Worm (Caenorhabditis elegans) whole organism, early embryonic: ENCODE results near the gene popl-1.

ENCODE experiments used
- B0310.2 ChIP-seq: sonication (generic microtip); optimal IDR thresholded peaks from 2 replicates; lab custom pipeline; 2016; ENCODE audit warnings: mild to moderate bottlenecking, missing genetic modification characterization, missing compliant biosample characterization
- F13C5.2 ChIP-seq: sonication (generic microtip); optimal IDR thresholded peaks from 2 replicates; lab custom pipeline; 2017; ENCODE audit warnings: mild to moderate bottlenecking, missing genetic modification characterization, inconsistent platforms, missing compliant biosample characterization
- aly-1 ChIP-seq: sonication (generic microtip); optimal IDR thresholded peaks from 2 replicates; lab custom pipeline; 2016; ENCODE audit warnings: missing genetic modification characterization, missing compliant biosample characterization
- ama-1 ChIP-seq: fragments of 150-350 bp; optimal IDR thresholded peaks from 2 replicates; lab custom pipeline; 2014
- ceh-13 ChIP-seq: fragments of 200-800 bp; sonication (Bioruptor generic); optimal IDR thresholded peaks from 2 replicates; lab custom pipeline; 2018; ENCODE audit warnings: mild to moderate bottlenecking, missing genetic modification characterization, missing compliant biosample characterization
- ceh-36 ChIP-seq: sonication (generic microtip); optimal IDR thresholded peaks from 2 replicates; lab custom pipeline; 2016; ENCODE audit warnings: missing genetic modification characterization, inconsistent platforms, missing compliant biosample characterization
- ets-7 ChIP-seq: sonication (generic microtip); optimal IDR thresholded peaks from 2 replicates; lab custom pipeline; 2016; ENCODE audit warnings: missing genotype, missing genetic modification characterization, missing compliant biosample characterization
- flt-1 ChIP-seq: fragments of 200-800 bp; sonication (Bioruptor generic); IDR thresholded peaks from 2 replicates; pipeline ENCODE4 v1.3.6; 2022; ENCODE audit warnings: missing genetic modification characterization, missing compliant biosample characterization
- hmbx-1 ChIP-seq: sonication (generic microtip); optimal IDR thresholded peaks from 2 replicates; lab custom pipeline; 2016; ENCODE audit warnings: mild to moderate bottlenecking, missing genetic modification characterization, missing compliant biosample characterization
- hmg-4 ChIP-seq: fragments of 200-800 bp; sonication (Bioruptor generic); optimal IDR thresholded peaks from 2 replicates; lab custom pipeline; 2018; ENCODE audit warnings: mild to moderate bottlenecking, missing genetic modification characterization, missing compliant biosample characterization
- hnd-1 ChIP-seq: sonication (generic microtip); optimal IDR thresholded peaks from 2 replicates; lab custom pipeline; 2016; ENCODE audit warnings: missing genetic modification characterization, missing compliant biosample characterization
- pes-1 ChIP-seq: fragments of 200-800 bp; sonication (Bioruptor generic); IDR thresholded peaks from 2 replicates; pipeline ENCODE4 v1.3.6; 2022; ENCODE audit warnings: missing genetic modification reagents, missing genetic modification characterization, missing compliant biosample characterization
- scrt-1 ChIP-seq: fragments of 200-800 bp; sonication (Bioruptor generic); IDR thresholded peaks from 2 replicates; pipeline ENCODE4 v1.3.6; 2022; ENCODE audit warnings: missing genetic modification characterization, missing compliant biosample characterization
- sea-1 ChIP-seq: fragments of 200-800 bp; sonication (Bioruptor generic); conservative IDR thresholded peaks from 2 replicates; pipeline ENCODE4 v1.3.6; 2022; ENCODE audit warnings: missing genetic modification characterization, missing compliant biosample characterization
- tbx-11 ChIP-seq: fragments of 200-800 bp; sonication (Bioruptor generic); IDR thresholded peaks from 2 replicates; pipeline ENCODE4 v1.3.6; 2022; ENCODE audit warnings: missing genetic modification characterization, missing compliant biosample characterization
- tbx-37 ChIP-seq: fragments of 200-800 bp; sonication (Bioruptor generic); conservative IDR thresholded peaks from 2 replicates; pipeline ENCODE4 v1.3.6; 2022; ENCODE audit warnings: missing genetic modification reagents, missing genetic modification characterization, missing compliant biosample characterization
- tra-4 ChIP-seq: sonication (generic microtip); optimal IDR thresholded peaks from 2 replicates; lab custom pipeline; 2017; ENCODE audit warnings: missing genetic modification characterization, missing compliant biosample characterization

The popl-1 gene

DNA sequence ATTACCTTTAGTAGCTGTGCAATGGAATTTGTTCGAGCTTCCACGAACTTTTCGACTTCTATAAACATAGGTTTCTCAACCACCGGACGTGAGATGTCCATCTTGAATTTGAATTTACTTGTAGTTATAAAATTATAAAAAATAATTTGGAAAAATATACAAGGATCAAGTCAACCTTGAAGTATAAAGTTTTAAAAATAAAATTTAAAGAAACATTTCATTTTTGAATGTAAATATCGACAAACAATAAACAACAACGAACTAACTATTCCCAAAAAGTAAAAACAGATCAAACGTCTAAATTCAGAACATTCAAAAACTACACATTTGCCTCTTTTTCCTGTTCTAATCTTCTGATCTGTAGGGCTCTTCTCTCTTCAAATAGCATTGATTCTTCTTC, at the start of gene popl-1:
Gene popl-1 (minus strand): TSS at position 101 of the 400 bp plus-strand sequence.
- TF ChIP-seq B0310.2 = no peak
- TF ChIP-seq ceh-36 (tag; lab: Kevin White, UChicago) = no peak
- TF ChIP-seq ama-1 (lab: Kevin White, UChicago) = no peak
- TF ChIP-seq tbx-11 = no peak
- TF ChIP-seq hmbx-1 (tag; lab: Kevin White, UChicago) = no peak
- TF ChIP-seq tra-4 = no peak
- no peak for TF ChIP-seq pes-1 (GFP tag; lab: Robert Waterston, UW)

DNA sequence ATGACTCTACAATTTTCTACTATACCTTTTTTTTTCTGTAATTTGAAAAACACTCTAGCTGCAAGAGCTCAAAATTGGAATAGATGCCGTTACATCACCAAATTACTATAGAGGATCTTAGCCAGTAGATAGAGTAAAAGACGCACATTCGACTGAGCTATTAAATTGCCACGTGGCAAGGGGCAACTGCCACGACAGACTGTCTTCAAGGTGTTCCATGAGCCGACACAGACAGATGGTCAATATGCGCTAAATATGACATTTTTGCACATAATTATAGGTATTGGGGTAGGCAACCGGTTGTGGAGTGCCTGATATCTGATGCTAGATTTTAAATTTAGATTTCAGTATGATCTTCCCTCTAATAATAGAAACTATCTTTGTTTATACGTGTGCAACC, 48.7 kb upstream of the popl-1 start:
- TF ChIP-seq flt-1 (GFP tag; lab: Robert Waterston, UW) (no peak), scrt-1 (GFP tag; lab: Robert Waterston, UW) (no peak), ama-1 (lab: Kevin White, UChicago) (no peak), sea-1 (GFP tag; lab: Robert Waterston, UW) (no peak), B0310.2 (no peak), tra-4 (no peak), ets-7 (tag; lab: Kevin White, UChicago) (no peak), ceh-36 (tag; lab: Kevin White, UChicago) (no peak)

DNA sequence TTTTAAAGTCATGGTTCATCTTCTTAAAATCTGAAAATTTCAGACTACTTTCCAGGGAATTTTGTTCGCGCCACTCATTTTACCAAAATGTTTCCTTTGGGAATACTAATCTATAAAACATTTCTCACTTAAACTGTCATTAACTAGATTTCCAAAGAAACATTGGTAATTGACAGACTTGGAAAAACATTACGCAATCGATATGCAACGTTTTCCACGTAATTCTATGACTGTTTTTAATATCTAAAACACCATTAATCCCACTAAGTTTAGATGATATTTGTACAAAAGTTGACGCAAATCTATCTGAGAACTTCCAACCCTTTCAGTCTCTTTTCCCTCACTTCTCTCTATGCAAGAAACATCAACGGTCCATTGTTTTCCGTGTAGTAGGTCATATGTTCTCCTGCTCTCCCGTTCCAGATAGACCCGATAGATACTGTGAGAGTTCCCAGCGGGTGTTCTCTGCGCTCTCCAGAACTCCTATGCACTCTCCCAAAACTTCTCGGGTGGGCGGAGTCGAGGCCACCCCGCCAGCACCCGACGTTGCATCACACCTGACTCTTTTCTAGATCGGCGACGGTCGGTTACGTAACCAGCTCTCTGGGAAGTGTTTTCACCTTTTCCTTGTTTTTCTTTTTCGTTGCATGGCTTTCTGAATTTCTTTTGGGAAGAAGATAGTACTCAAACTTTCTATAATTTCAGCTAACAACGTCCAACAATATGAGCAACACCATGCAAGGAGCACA, 47.7 kb upstream of the popl-1 start, which contains the start of gene zip-8:
Gene zip-8 (plus strand): TSS at position 700 of the 749 bp plus-strand sequence.
- TF ChIP-seq sea-1 (GFP tag; lab: Robert Waterston, UW) = no peak

DNA sequence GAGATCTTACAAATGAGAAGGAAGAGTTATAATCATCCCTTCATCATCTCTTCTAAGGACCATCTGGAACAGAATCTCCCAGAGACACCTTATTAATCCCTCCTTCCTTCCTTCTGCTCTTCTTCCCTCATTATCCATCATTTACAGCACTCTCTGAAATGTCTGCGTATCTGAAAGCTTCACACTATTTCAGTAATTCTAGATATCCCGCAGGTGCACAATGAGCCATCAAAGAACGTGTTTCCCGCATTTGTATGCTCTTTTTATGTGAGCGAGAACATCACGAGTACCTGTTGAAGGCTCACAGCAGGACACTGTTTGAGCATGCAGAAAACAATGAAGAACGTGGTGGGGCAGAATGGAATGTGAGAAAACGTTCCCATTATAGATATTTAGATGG, 45.6 kb upstream of the popl-1 start:
- TF ChIP-seq ceh-36 (tag; lab: Kevin White, UChicago) (peak; percentile 46), tbx-11 (no peak)

DNA sequence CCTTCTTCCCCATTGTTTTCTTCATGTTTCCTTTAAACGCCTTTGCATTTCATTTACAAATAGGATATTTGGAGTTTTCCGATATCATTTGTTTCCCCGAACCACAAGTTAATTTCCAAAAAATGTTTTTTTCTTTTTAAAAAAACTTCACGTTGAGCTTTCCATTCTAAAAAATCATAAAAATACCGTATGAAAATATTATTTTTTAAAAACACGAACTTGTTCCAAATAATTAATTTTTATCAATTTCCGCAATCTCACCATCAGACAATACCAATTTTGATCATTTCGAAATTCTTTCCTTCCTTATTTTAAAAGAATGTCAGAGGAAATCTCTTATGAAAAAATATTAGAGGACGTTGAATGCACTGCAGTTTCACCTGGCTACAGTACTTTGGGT, 40.7 kb upstream of the popl-1 start, which contains the start of gene wht-6:
Gene wht-6 (plus strand): TSS at position 301 of the 400 bp plus-strand sequence.
- no peak for TF ChIP-seq ama-1 (lab: Kevin White, UChicago)
- no peak for TF ChIP-seq aly-1
- no peak for TF ChIP-seq pes-1 (GFP tag; lab: Robert Waterston, UW)
- TF ChIP-seq tbx-11 = no peak
- TF ChIP-seq sea-1 (GFP tag; lab: Robert Waterston, UW) = no peak
- TF ChIP-seq hmbx-1 (tag; lab: Kevin White, UChicago) = no peak
- TF ChIP-seq B0310.2 = no peak
- no peak for TF ChIP-seq flt-1 (GFP tag; lab: Robert Waterston, UW)
- no peak for TF ChIP-seq ceh-13 (GFP tag; lab: Kevin White, UChicago)
- TF ChIP-seq hnd-1 (tag; lab: Kevin White, UChicago) = no peak
- TF ChIP-seq scrt-1 (GFP tag; lab: Robert Waterston, UW) = no peak
- no peak for TF ChIP-seq ceh-36 (tag; lab: Kevin White, UChicago)
- TF ChIP-seq ets-7 (tag; lab: Kevin White, UChicago) = no peak

DNA sequence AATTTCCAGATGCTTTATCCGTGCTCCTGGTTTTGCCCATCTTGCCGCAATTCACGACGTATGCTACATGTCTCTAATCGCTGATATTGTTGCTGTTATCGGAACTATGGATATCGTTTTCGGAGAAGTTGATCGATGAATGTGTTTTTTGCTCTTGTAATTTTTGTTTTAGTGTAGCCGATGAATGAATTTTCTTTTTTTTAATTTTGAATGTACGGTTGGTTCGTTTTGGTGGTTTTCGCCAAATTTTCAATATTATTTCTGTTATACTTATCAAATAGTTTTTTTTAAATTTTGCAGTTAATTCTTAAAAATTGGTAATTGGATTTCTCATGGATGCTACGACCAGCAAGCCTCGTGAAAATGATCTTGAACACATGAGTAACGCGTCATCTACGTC, 36.3 kb upstream of the popl-1 start, which contains the start of gene T26A5.2:
Gene T26A5.2 (plus strand): TSS at position 301 of the 400 bp plus-strand sequence.
- TF ChIP-seq flt-1 (GFP tag; lab: Robert Waterston, UW) (no peak), ets-7 (tag; lab: Kevin White, UChicago) (no peak), ceh-13 (GFP tag; lab: Kevin White, UChicago) (no peak), scrt-1 (GFP tag; lab: Robert Waterston, UW) (no peak), hmg-4 (no peak), hmbx-1 (tag; lab: Kevin White, UChicago) (no peak), sea-1 (GFP tag; lab: Robert Waterston, UW) (no peak), tbx-37 (GFP tag; lab: Robert Waterston, UW) (no peak), ceh-36 (tag; lab: Kevin White, UChicago) (no peak), ama-1 (lab: Kevin White, UChicago) (no peak), B0310.2 (no peak), F13C5.2 (no peak), hnd-1 (tag; lab: Kevin White, UChicago) (no peak), aly-1 (no peak)

DNA sequence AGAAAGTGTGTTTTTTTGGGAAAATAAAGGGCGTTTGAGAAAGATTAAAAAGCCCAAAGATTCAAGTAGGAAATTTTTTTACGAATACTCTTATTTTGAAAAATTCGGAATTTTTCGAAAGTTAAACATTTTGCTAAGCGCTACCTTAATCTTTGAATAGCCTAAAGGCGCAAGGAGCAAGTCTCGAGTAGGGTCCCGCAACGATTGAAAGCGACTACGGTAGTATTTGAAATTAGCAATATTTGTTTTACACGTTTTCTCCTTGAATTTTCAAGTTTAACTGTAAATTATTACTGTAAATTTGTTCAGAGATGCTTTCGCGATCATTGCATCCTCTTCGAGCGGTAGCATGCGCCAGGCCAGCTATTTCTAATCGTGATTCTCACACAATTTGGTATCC, 34.2 kb upstream of the popl-1 start, which contains the start of gene nduf-2.2:
Gene nduf-2.2 (plus strand): TSS at position 310 of the 400 bp plus-strand sequence.
- TF ChIP-seq ama-1 (lab: Kevin White, UChicago) = no peak
- no peak for TF ChIP-seq hnd-1 (tag; lab: Kevin White, UChicago)
- TF ChIP-seq B0310.2 = no peak
- TF ChIP-seq pes-1 (GFP tag; lab: Robert Waterston, UW) = no peak
- TF ChIP-seq flt-1 (GFP tag; lab: Robert Waterston, UW) = no peak
- no peak for TF ChIP-seq sea-1 (GFP tag; lab: Robert Waterston, UW)
- TF ChIP-seq ceh-36 (tag; lab: Kevin White, UChicago) = no peak
- TF ChIP-seq aly-1 = no peak
- no peak for TF ChIP-seq scrt-1 (GFP tag; lab: Robert Waterston, UW)
- no peak for TF ChIP-seq hmbx-1 (tag; lab: Kevin White, UChicago)
- TF ChIP-seq tbx-37 (GFP tag; lab: Robert Waterston, UW) = no peak
- no peak for TF ChIP-seq F13C5.2
- TF ChIP-seq ets-7 (tag; lab: Kevin White, UChicago) = no peak
- TF ChIP-seq hmg-4 = no peak

DNA sequence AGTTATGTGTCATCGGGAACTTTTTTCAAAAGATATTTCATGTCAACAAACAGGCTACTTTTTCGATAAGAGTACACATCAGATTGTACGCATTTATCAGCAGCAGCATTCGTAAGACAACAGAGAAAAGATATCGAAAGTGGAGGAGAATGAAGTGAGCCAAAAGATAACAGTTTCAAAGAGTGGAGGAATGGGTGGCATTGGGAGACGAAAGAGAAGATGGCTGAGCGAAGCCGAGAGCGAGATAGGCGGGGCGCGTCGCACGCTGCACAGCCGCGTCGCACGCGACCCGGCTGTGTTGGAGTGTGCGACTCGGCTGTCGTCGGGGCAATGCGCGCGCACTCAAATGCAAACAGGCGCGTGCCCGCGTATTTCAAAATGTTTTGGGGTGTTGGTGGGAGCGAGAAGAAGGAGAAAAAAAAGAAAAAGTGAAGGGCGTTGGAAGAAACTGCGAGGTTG, 33.4 kb upstream of the popl-1 start:
- TF ChIP-seq aly-1 = peak; percentile 66
- 0 out of 2 replicates have a peak, but pooled peaks have one; percentile 19 for TF ChIP-seq sea-1 (GFP tag; lab: Robert Waterston, UW)
- no peak for TF ChIP-seq scrt-1 (GFP tag; lab: Robert Waterston, UW)
- TF ChIP-seq pes-1 (GFP tag; lab: Robert Waterston, UW) = no peak; the same call in 1 of the 2 replicates
- peak; percentile 39 for TF ChIP-seq hmg-4
- no peak for TF ChIP-seq ceh-36 (tag; lab: Kevin White, UChicago)
- no peak for TF ChIP-seq tra-4
- 0 out of 2 replicates have a peak, but pooled peaks have one; percentile 22 for TF ChIP-seq flt-1 (GFP tag; lab: Robert Waterston, UW)
- TF ChIP-seq ceh-13 (GFP tag; lab: Kevin White, UChicago) = no peak
- no peak for TF ChIP-seq tbx-11
- no peak for TF ChIP-seq ama-1 (lab: Kevin White, UChicago)
- peak; percentile 29 for TF ChIP-seq F13C5.2
- no peak for TF ChIP-seq hmbx-1 (tag; lab: Kevin White, UChicago)
